Worm (Caenorhabditis elegans): ENCODE results near the gene pink-1.
A peak's percentile ranks its signal among the peaks of the same experiment; 100 is the strongest.

The pink-1 gene

ce11 chrII:5426054-5426453, 30.6 kb upstream of the pink-1 start (continued):
- no peak for TF ChIP-seq hmg-20 (GFP tag; IDR thresholded peaks at IDR 0.05)
- no peak for TF ChIP-seq pbrm-1 (GFP tag; IDR thresholded peaks at IDR 0.05)
- no peak for TF ChIP-seq chd-7 (tag; optimal IDR thresholded peaks at IDR 0.05)
- peak; percentile 45 for TF ChIP-seq pha-4 (tag; optimal IDR thresholded peaks at IDR 0.05)
- TF ChIP-seq mel-28 (tag; optimal IDR thresholded peaks at IDR 0.05; ENCODE audit: borderline replicate concordance) = no peak
- no peak for TF ChIP-seq bed-1 (GFP tag; IDR thresholded peaks at IDR 0.05)
- TF ChIP-seq zim-3 (tag; optimal IDR thresholded peaks at IDR 0.05) = no peak
- no peak for TF ChIP-seq nfya-1 (tag; optimal IDR thresholded peaks at IDR 0.05; ENCODE audit: borderline replicate concordance, insufficient read depth)
- no peak; the same call in 1 of the 2 replicates for TF ChIP-seq Y67H2A.10 (GFP tag; conservative IDR thresholded peaks at IDR 0.05)
- TF ChIP-seq aptf-2 (GFP tag; conservative IDR thresholded peaks at IDR 0.05) = no peak
- TF ChIP-seq lsl-1 (GFP tag; optimal IDR thresholded peaks at IDR 0.05) = no peak
- no peak for TF ChIP-seq madf-6 (GFP tag; IDR thresholded peaks at IDR 0.05)
- no peak for TF ChIP-seq F22D6.2 (tag; optimal IDR thresholded peaks at IDR 0.05)
- no peak for TF ChIP-seq repo-1 (tag; optimal IDR thresholded peaks at IDR 0.05)
- TF ChIP-seq F23B12.7 (tag; optimal IDR thresholded peaks at IDR 0.05; ENCODE audit: insufficient read depth) = no peak
- no peak for TF ChIP-seq T26A5.8 (tag; optimal IDR thresholded peaks at IDR 0.05)
- TF ChIP-seq atf-7 (tag; optimal IDR thresholded peaks at IDR 0.05) = peak; percentile 47
- TF ChIP-seq egl-18 (GFP tag; IDR thresholded peaks at IDR 0.05) = no peak
- TF ChIP-seq attf-6 (GFP tag; IDR thresholded peaks at IDR 0.05) = no peak
- TF ChIP-seq ceh-79 (tag; optimal IDR thresholded peaks at IDR 0.05) = no peak
- TF ChIP-seq him-1 (tag; optimal IDR thresholded peaks at IDR 0.05) = no peak
- TF ChIP-seq sptf-2 (GFP tag; optimal IDR thresholded peaks at IDR 0.05) = no peak
- no peak for TF ChIP-seq lir-1 (GFP tag; conservative IDR thresholded peaks at IDR 0.05)
- no peak for TF ChIP-seq ztf-6 (GFP tag; IDR thresholded peaks at IDR 0.05)
- peak; percentile 65; the same call in 1 of the 2 replicates for TF ChIP-seq B0336.3 (GFP tag; IDR thresholded peaks at IDR 0.05)
- TF ChIP-seq snpc-1.3 (tag; optimal IDR thresholded peaks at IDR 0.05; ENCODE audit: insufficient read depth) = no peak
- no peak for TF ChIP-seq lsy-27 (tag; optimal IDR thresholded peaks at IDR 0.05; ENCODE audit: borderline replicate concordance, insufficient read depth)
- TF ChIP-seq Y95B8A.8 (GFP tag; IDR thresholded peaks at IDR 0.05) = no peak
- TF ChIP-seq cebp-2 (GFP tag; IDR thresholded peaks at IDR 0.05) = no peak
- no peak for TF ChIP-seq akir-1 (GFP tag; optimal IDR thresholded peaks at IDR 0.05)
- peak; percentile 65 for TF ChIP-seq dox-1 (GFP tag; IDR thresholded peaks at IDR 0.05)
- no peak for TF ChIP-seq dpff-1 (tag; optimal IDR thresholded peaks at IDR 0.05)
- TF ChIP-seq hlh-12 (tag; optimal IDR thresholded peaks at IDR 0.05) = no peak
- no peak for TF ChIP-seq T07F8.4 (tag; optimal IDR thresholded peaks at IDR 0.05)
- no peak for TF ChIP-seq egl-44 (GFP tag; IDR thresholded peaks at IDR 0.05)
- peak; percentile 38 for TF ChIP-seq K12H6.12 (tag; optimal IDR thresholded peaks at IDR 0.05)

- TF ChIP-seq madf-6 (GFP tag; IDR thresholded peaks at IDR 0.05) (0 out of 2 replicates have a peak, but pooled peaks have one; percentile 14), repo-1 (tag; optimal IDR thresholded peaks at IDR 0.05) (peak; percentile 16), T26A5.8 (tag; optimal IDR thresholded peaks at IDR 0.05) (no peak), mxl-1 (tag; optimal IDR thresholded peaks at IDR 0.05) (peak; percentile 6)
These were observed 30.1 kb upstream of the pink-1 start, which contains the start of gene F07F6.8 for ce11 chrII:5425633-5426032. TSS of gene F07F6.8 (minus strand) at chrII:5425733.

- TF ChIP-seq ceh-27 (GFP tag; optimal IDR thresholded peaks at IDR 0.05) (no peak), efl-1 (GFP tag; optimal IDR thresholded peaks at IDR 0.05) (no peak), nfya-2 (GFP tag; IDR thresholded peaks at IDR 0.05) (no peak), mxl-1 (tag; optimal IDR thresholded peaks at IDR 0.05) (no peak), ceh-91 (GFP tag; IDR thresholded peaks at IDR 0.05) (no peak), him-1 (tag; optimal IDR thresholded peaks at IDR 0.05) (peak; percentile 15), tlf-1 (GFP tag; optimal IDR thresholded peaks at IDR 0.05) (no peak), snpc-1.1 (tag; optimal IDR thresholded peaks at IDR 0.05; ENCODE audit: insufficient read depth) (no peak), F22D6.2 (tag; optimal IDR thresholded peaks at IDR 0.05) (no peak), ZK185.1 (tag; optimal IDR thresholded peaks at IDR 0.05; ENCODE audit: poor library complexity, severe bottlenecking) (no peak), xnd-1 (tag; optimal IDR thresholded peaks at IDR 0.05) (peak; percentile 67), mcd-1 (GFP tag; IDR thresholded peaks at IDR 0.05) (peak; percentile 20; the same call in 1 of the 2 replicates), lin-54 (GFP tag; optimal IDR thresholded peaks at IDR 0.05) (peak; percentile 24)
These were observed 28.3 kb upstream of the pink-1 start, which contains the start of gene F07F6.7 for ce11 chrII:5423832-5424231. TSS of gene F07F6.7 (minus strand) at chrII:5423858.
